Worm (Caenorhabditis elegans): ENCODE data around the gene pab-2.

DNA sequence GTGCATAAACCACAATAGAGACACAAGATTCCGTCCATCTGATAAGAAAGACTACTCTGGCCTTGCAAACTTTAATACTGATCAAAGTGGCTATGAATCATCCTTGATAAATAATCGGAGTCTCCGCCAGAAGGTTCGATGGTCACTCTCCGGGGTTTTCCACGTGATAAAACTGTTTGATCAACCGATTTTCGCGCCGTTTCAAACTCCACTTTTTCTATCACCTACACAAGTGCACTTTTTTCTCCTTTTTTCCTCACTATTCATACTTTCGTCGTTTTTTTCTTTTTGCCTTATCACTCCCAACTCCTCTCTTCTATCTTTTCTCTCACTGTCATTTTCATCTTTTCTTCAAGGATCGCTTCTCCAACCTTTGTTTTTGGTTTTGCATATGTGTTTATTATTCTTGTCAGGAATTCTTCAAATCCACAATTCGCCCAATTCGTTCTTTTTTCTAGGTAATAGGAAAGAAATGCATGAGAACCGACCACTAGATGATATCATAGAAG, 1.5 kb upstream of the pab-2 start, which contains the start of gene F18H3.4:
- TF ChIP-seq pqm-1 (tag; optimal IDR thresholded peaks at IDR 0.05), result peak; percentile 61
- TF ChIP-seq nhr-25 (tag; optimal IDR thresholded peaks at IDR 0.05; ENCODE audit: borderline replicate concordance, insufficient read depth), result no peak
- TF ChIP-seq ama-1 (optimal IDR thresholded peaks at IDR 0.05), result no peak
- no peak for TF ChIP-seq ztf-11 (tag; optimal IDR thresholded peaks at IDR 0.05)
- 0 out of 2 replicates have a peak, but pooled peaks have one; percentile 19 for TF ChIP-seq hmg-1.1 (GFP tag; IDR thresholded peaks at IDR 0.05)
- no peak for TF ChIP-seq dmd-9 (GFP tag; IDR thresholded peaks at IDR 0.05)
- no peak for TF ChIP-seq Y5F2A.4 (GFP tag; optimal IDR thresholded peaks at IDR 0.05)
- peak; percentile 75 for TF ChIP-seq hlh-30 (tag; optimal IDR thresholded peaks at IDR 0.05; ENCODE audit: insufficient read depth)
- TF ChIP-seq ceh-28 (tag; optimal IDR thresholded peaks at IDR 0.05), result no peak
- no peak for TF ChIP-seq duxl-1 (tag; optimal IDR thresholded peaks at IDR 0.05; ENCODE audit: poor library complexity)
- TF ChIP-seq lsy-2 (tag; optimal IDR thresholded peaks at IDR 0.05), result peak in 1 of 2 experiments; percentile 60
